Fruit fly (Drosophila melanogaster): ENCODE data around the gene Swt1.
A peak's percentile ranks its signal among the peaks of the same experiment; 100 is the strongest.

The Swt1 gene

DNA sequence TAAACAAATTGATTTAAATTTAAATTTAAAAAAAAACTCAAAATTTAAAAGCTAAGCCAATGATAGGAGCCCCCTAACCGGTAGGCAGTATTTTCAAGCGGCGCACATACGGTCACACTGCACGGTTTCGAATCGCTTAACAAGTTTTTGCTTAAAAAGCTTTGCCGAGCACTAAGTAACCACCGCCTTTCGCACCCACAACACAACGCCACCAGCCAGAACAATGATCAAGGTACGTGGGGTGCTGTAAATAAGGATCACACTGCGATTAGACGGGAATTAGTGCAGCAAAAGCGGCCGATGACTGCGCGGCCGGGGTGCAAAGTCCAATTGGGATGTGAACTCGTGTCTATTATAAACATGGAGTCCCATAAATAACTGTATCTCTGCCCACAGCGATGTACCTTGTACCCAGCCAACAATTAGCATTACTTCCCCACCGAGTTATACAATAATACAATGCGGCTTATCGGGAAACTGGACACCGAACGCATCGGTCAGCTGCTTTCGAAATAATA lies 909 bp upstream of the Swt1 start, which contains the start of gene scu (continued):
- TF ChIP-seq CG10631 (GFP tag; optimal IDR thresholded peaks at IDR 0.05), result no peak
- TF ChIP-seq topi (GFP tag; optimal IDR thresholded peaks at IDR 0.05), result peak; percentile 9
- no peak for TF ChIP-seq CG6792 (GFP tag; optimal IDR thresholded peaks at IDR 0.05)
- TF ChIP-seq pdm3 (GFP tag; optimal IDR thresholded peaks at IDR 0.05), result no peak
- TF ChIP-seq Hr4 (GFP tag; optimal IDR thresholded peaks at IDR 0.05), result no peak
- peak; percentile 73 for TF ChIP-seq vri (GFP tag; optimal IDR thresholded peaks at IDR 0.05)
- TF ChIP-seq fd85E (GFP tag; optimal IDR thresholded peaks at IDR 0.05), result no peak
- peak; percentile 79 for TF ChIP-seq Eip78C (GFP tag)
- peak; percentile 65; the same call in 1 of the 3 replicates for TF ChIP-seq eg (GFP tag; IDR thresholded peaks at IDR 0.05)
- no peak for TF ChIP-seq CG4318 (GFP tag; optimal IDR thresholded peaks at IDR 0.05)
- TF ChIP-seq CG3032 (tag; optimal IDR thresholded peaks at IDR 0.05), result peak; percentile 42
- TF ChIP-seq CG11902 (GFP tag; optimal IDR thresholded peaks at IDR 0.05), result no peak
- peak; percentile 73 for TF ChIP-seq net (GFP tag; optimal IDR thresholded peaks at IDR 0.05)
- TF ChIP-seq cyc (GFP tag; optimal IDR thresholded peaks at IDR 0.05), result no peak
- peak; percentile 90 for TF ChIP-seq CG16779 (tag; optimal IDR thresholded peaks at IDR 0.05)
- TF ChIP-seq CG1621 (tag; optimal IDR thresholded peaks at IDR 0.05), result peak; percentile 78
- peak; percentile 43; the same call in 1 of the 2 replicates for TF ChIP-seq Gug (GFP tag; IDR thresholded peaks at IDR 0.05)
- TF ChIP-seq OdsH (GFP tag; optimal IDR thresholded peaks at IDR 0.05), result no peak
- TF ChIP-seq CG8632 (GFP tag; optimal IDR thresholded peaks at IDR 0.05), result no peak
- TF ChIP-seq CG34406 (GFP tag; optimal IDR thresholded peaks at IDR 0.05), result no peak
- TF ChIP-seq CG8319 (GFP tag; optimal IDR thresholded peaks at IDR 0.05), result peak; percentile 15
- no peak for TF ChIP-seq fkh (GFP tag; optimal IDR thresholded peaks at IDR 0.05)
- TF ChIP-seq CG7368 (GFP tag; optimal IDR thresholded peaks at IDR 0.05), result peak; percentile 36
- TF ChIP-seq CG6163 (GFP tag; IDR thresholded peaks at IDR 0.05), result no peak; the same call in 2 of the 3 replicates
- TF ChIP-seq spab (GFP tag; optimal IDR thresholded peaks at IDR 0.05), result peak; percentile 73
- TF ChIP-seq Met (GFP tag; optimal IDR thresholded peaks at IDR 0.05), result peak; percentile 7
- no peak for TF ChIP-seq acj6 (GFP tag; optimal IDR thresholded peaks at IDR 0.05)
- no peak for TF ChIP-seq fd59A (GFP tag; optimal IDR thresholded peaks at IDR 0.05)
- TF ChIP-seq CG9139 (GFP tag; optimal IDR thresholded peaks at IDR 0.05), result peak; percentile 94

DNA sequence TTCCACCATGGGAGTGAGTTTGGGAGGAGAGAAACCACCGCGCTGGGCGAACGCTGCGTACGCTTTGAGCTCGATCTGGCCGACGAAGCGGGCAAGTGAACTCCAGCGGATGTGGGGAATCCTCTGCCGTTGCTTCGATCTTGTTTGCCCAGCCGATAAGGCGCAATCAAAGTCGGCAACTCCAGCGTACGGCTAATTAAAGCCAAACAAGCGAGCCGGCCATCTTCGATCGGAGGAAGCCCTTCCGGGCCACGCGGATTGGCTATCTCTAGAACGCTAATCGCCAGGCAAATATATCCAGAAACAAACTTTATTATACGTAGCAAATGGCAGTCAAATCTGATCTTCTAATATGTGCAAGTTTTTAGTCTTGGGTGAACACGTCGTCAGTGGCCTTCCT lies 1.9 kb downstream of the Swt1 start, which contains the start of gene CG7536:
Gene CG7536 (minus strand): TSS at position 101 of the 400 bp plus-strand sequence.
- TF ChIP-seq cyc (GFP tag; optimal IDR thresholded peaks at IDR 0.05), result no peak
- no peak for TF ChIP-seq CG8632 (GFP tag; optimal IDR thresholded peaks at IDR 0.05)
- no peak for TF ChIP-seq Hr4 (GFP tag; optimal IDR thresholded peaks at IDR 0.05)
- TF ChIP-seq CG11294 (GFP tag; IDR thresholded peaks at IDR 0.05), result no peak
- TF ChIP-seq CG6276 (GFP tag; optimal IDR thresholded peaks at IDR 0.05), result no peak
- no peak for TF ChIP-seq net (GFP tag; optimal IDR thresholded peaks at IDR 0.05)
- TF ChIP-seq Hr38 (GFP tag; optimal IDR thresholded peaks at IDR 0.05), result no peak
- TF ChIP-seq topi (GFP tag; optimal IDR thresholded peaks at IDR 0.05), result no peak
- TF ChIP-seq CG6792 (GFP tag; optimal IDR thresholded peaks at IDR 0.05), result no peak
- TF ChIP-seq CG10669 (GFP tag; optimal IDR thresholded peaks at IDR 0.05), result no peak
- no peak for TF ChIP-seq CG6854 (GFP tag; optimal IDR thresholded peaks at IDR 0.05)
- TF ChIP-seq CG1621 (tag; optimal IDR thresholded peaks at IDR 0.05), result no peak
- TF ChIP-seq Smox (GFP tag; optimal IDR thresholded peaks at IDR 0.05), result no peak
- no peak for TF ChIP-seq CG7368 (GFP tag; optimal IDR thresholded peaks at IDR 0.05)

DNA sequence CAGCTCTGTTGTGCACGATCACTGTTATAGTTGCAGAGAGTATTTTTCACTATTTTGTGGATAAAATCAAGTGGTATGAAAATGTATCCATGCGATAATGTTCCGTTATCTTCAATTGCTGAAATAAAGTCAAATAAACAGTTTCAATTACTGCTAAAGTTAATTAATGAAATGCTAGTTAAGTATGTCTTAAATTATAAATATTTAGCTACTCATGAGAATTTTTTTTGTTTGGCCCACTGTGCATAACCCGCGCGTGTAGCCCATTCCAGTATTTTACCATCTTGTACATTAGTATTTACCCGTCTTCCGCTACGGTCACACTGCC lies 4.9 kb downstream of the Swt1 start, which contains the start of gene Ada3:
Gene Ada3 (plus strand): TSS at position 292 of the 328 bp plus-strand sequence.
- TF ChIP-seq Gug (GFP tag; IDR thresholded peaks at IDR 0.05), result 0 out of 2 replicates have a peak, but pooled peaks have one; percentile 38
- peak; percentile 56 for TF ChIP-seq net (GFP tag; optimal IDR thresholded peaks at IDR 0.05)
- peak; percentile 69 for TF ChIP-seq vri (GFP tag; optimal IDR thresholded peaks at IDR 0.05)
- TF ChIP-seq spab (GFP tag; optimal IDR thresholded peaks at IDR 0.05), result peak; percentile 26
- TF ChIP-seq CG3919 (GFP tag; optimal IDR thresholded peaks at IDR 0.05), result peak; percentile 78
- peak; percentile 65 for TF ChIP-seq Sox102F (GFP tag; optimal IDR thresholded peaks at IDR 0.05)
- TF ChIP-seq Smox (GFP tag; optimal IDR thresholded peaks at IDR 0.05), result peak; percentile 82
- no peak for TF ChIP-seq CG15336 (GFP tag; IDR thresholded peaks at IDR 0.05)
- peak; percentile 83 for TF ChIP-seq Hr39 (GFP tag; optimal IDR thresholded peaks at IDR 0.05)
- no peak for TF ChIP-seq CG6276 (GFP tag; optimal IDR thresholded peaks at IDR 0.05)
- TF ChIP-seq CG10631 (GFP tag; optimal IDR thresholded peaks at IDR 0.05), result peak; percentile 83
- TF ChIP-seq Eip75B (GFP tag; optimal IDR thresholded peaks at IDR 0.05), result peak; percentile 80
- TF ChIP-seq CG6808 (GFP tag; optimal IDR thresholded peaks at IDR 0.05), result peak; percentile 61
- peak; percentile 86 for TF ChIP-seq Met (GFP tag; optimal IDR thresholded peaks at IDR 0.05)
- peak; percentile 74 for TF ChIP-seq CG10669 (GFP tag; optimal IDR thresholded peaks at IDR 0.05)
- peak; percentile 75 for TF ChIP-seq Hr4 (GFP tag; optimal IDR thresholded peaks at IDR 0.05)
- peak; percentile 77 for TF ChIP-seq CG32006 (GFP tag; optimal IDR thresholded peaks at IDR 0.05)
- TF ChIP-seq CG8632 (GFP tag; optimal IDR thresholded peaks at IDR 0.05), result peak; percentile 57
- TF ChIP-seq CG11762 (GFP tag; optimal IDR thresholded peaks at IDR 0.05; ENCODE audit: insufficient read depth), result peak; percentile 62
- TF ChIP-seq CG34406 (GFP tag; optimal IDR thresholded peaks at IDR 0.05), result peak; percentile 69
- peak; percentile 35 for TF ChIP-seq Blimp-1 (GFP tag; optimal IDR thresholded peaks at IDR 0.05)
- peak; percentile 60 for TF ChIP-seq Eip93F (GFP tag; optimal IDR thresholded peaks at IDR 0.05)
- peak; percentile 88 for TF ChIP-seq Sox14 (GFP tag; optimal IDR thresholded peaks at IDR 0.05)
- peak; percentile 92 for TF ChIP-seq Eip78C (GFP tag)
- no peak for TF ChIP-seq Hr38 (GFP tag; optimal IDR thresholded peaks at IDR 0.05)
- TF ChIP-seq cyc (GFP tag; optimal IDR thresholded peaks at IDR 0.05), result peak; percentile 84
- no peak for TF ChIP-seq CG6854 (GFP tag; optimal IDR thresholded peaks at IDR 0.05)
